Worm (Caenorhabditis elegans) whole organism, L4 larva: Measurements from ENCODE around the gene uda-1.

Experiments
- Y48G9A.11 ChIP-seq: fragments of 200-800 bp; sonication (Bioruptor generic); IDR thresholded peaks from 2 replicates; pipeline ENCODE4 v1.3.6; 2022; ENCODE audit warnings: missing genetic modification reagents, missing genetic modification characterization, missing compliant biosample characterization
- ama-1 ChIP-seq: fragments of 150-350 bp; optimal IDR thresholded peaks from 2 replicates; lab custom pipeline; 2014; ENCODE audit warnings: inconsistent platforms, mixed read lengths
- ceh-82 ChIP-seq: sonication (generic microtip); optimal IDR thresholded peaks from 2 replicates; lab custom pipeline; 2017; ENCODE audit warnings: missing biosample characterization, missing genetic modification characterization
- dpl-1 ChIP-seq: fragments of 150-350 bp; optimal IDR thresholded peaks from 2 replicates; lab custom pipeline; 2014; ENCODE audit warnings: missing biosample characterization, missing genetic modification reagents, missing genetic modification characterization
- hmg-1.1 ChIP-seq: fragments of 200-800 bp; sonication (Bioruptor generic); IDR thresholded peaks from 2 replicates; pipeline ENCODE4 v1.3.6; 2022; ENCODE audit warnings: missing genetic modification reagents, missing genetic modification characterization, missing compliant biosample characterization
- jun-1 ChIP-seq: fragments of 150-350 bp; optimal IDR thresholded peaks from 2 replicates; lab custom pipeline; 2014; ENCODE audit warnings: missing biosample characterization, missing genetic modification reagents, missing genetic modification characterization
- lin-15B ChIP-seq: fragments of 150-350 bp; sonication (generic microtip); optimal IDR thresholded peaks from 3 replicates; lab custom pipeline; 2014; ENCODE audit warnings: missing biosample characterization, missing genetic modification characterization
- lin-29 ChIP-seq: fragments of 200-800 bp; sonication (Bioruptor generic); IDR thresholded peaks from 2 replicates; pipeline ENCODE4 v1.3.6; 2022; ENCODE audit warnings: missing genetic modification reagents, missing genetic modification characterization, missing compliant biosample characterization
- mep-1 ChIP-seq: fragments of 150-350 bp; sonication (generic microtip); optimal IDR thresholded peaks from 3 replicates; lab custom pipeline; 2014; ENCODE audit warnings: missing biosample characterization, missing genetic modification characterization
- nhr-102 ChIP-seq: sonication (generic microtip); optimal IDR thresholded peaks from 2 replicates; lab custom pipeline; 2016; ENCODE audit warnings: mild to moderate bottlenecking, missing genetic modification characterization, moderate library complexity, missing compliant biosample characterization
- ztf-11 ChIP-seq: fragments of 150-350 bp; optimal IDR thresholded peaks from 2 replicates; lab custom pipeline; 2014; ENCODE audit warnings: missing biosample characterization, missing genetic modification characterization

DNA sequence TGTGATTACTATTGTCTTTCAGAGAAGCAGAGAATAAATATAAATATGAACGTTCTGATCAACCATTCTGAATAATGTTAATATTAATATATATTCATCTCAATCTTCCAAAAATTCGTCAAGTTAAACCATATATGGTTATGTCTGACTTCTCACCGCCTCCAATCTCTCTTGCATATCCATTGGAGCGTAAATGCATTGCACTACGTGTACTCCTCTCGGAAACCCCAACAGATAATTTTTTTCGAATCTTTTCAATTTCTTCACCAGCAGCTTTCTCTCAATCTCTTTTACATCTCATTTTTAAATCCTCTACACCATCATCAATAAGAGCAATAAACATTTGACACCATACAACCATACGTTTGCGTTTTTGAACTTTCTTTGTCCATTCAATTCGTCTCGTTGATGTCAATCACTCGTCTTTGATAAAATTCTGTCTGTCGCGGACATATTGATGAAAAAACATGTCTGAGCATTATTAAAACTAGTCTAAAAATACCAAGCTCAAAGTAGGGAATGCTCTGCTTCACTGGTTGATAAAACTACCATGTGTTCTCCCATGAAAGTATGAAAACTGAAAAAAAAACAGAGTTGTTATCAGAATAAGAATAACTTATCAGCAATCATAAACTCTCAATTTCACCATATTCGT, 1.1 kb upstream of the uda-1 start:
- peak; percentile 18 for TF ChIP-seq nhr-102 (tag; lab: Kevin White, UChicago)
- no peak for TF ChIP-seq jun-1 (tag; lab: Kevin White, UChicago)
- TF ChIP-seq hmg-1.1 = no peak
- no peak for TF ChIP-seq ztf-11 (tag; lab: Kevin White, UChicago)
- no peak for TF ChIP-seq ceh-82 (tag; lab: Kevin White, UChicago)
- peak; percentile 55 for TF ChIP-seq mep-1
- no peak for TF ChIP-seq ama-1
- TF ChIP-seq dpl-1 (GFP tag; lab: Kevin White, UChicago) = peak; percentile 31
- no peak for TF ChIP-seq lin-29 (GFP tag; lab: Robert Waterston, UW)
- TF ChIP-seq lin-15B (tag; lab: Kevin White, UChicago) = no peak
- no peak for TF ChIP-seq Y48G9A.11 (GFP tag; lab: Robert Waterston, UW)
